Fruit fly (Drosophila melanogaster) whole organism, embryonic: Measurements from ENCODE around the gene CG33934.

Source experiments
- Aef1 ChIP-seq: fragments of 200-800 bp; sonication (Bioruptor generic); IDR thresholded peaks from 3 replicates; pipeline ENCODE4 v1.3.6; 2022; ENCODE audit warnings: missing biosample characterization, missing genetic modification characterization
- BtbVII ChIP-seq: fragments of 200-800 bp; sonication (Bioruptor generic); optimal IDR thresholded peaks from 3 replicates; lab custom pipeline; 2017; ENCODE audit warnings: missing biosample characterization, mild to moderate bottlenecking, missing genetic modification characterization
- C15 ChIP-seq: fragments of 200-800 bp; sonication (Bioruptor generic); IDR thresholded peaks from 3 replicates; pipeline ENCODE4 v1.3.6; 2022; ENCODE audit warnings: missing biosample characterization, missing genetic modification characterization
- CG1024 ChIP-seq: fragments of 200-800 bp; sonication (Bioruptor generic); IDR thresholded peaks from 2 replicates; pipeline ENCODE4 v1.3.6; 2022; ENCODE audit warnings: missing biosample characterization, missing genetic modification characterization
- CG11456 ChIP-seq: fragments of 200-800 bp; sonication (Bioruptor generic); IDR thresholded peaks from 3 replicates; pipeline ENCODE4 v1.3.6; 2022; ENCODE audit warnings: missing biosample characterization, missing genetic modification characterization
- CG12071 ChIP-seq: fragments of 200-800 bp; sonication (Bioruptor generic); optimal IDR thresholded peaks from 3 replicates; lab custom pipeline; 2018; ENCODE audit warnings: missing biosample characterization, mild to moderate bottlenecking, missing genetic modification characterization
- CG12104 ChIP-seq: fragments of 200-800 bp; sonication (Bioruptor generic); optimal IDR thresholded peaks from 3 replicates; lab custom pipeline; 2016; ENCODE audit warnings: missing biosample characterization, missing genetic modification characterization
- CG12155 ChIP-seq: fragments of 200-800 bp; sonication (Bioruptor generic); optimal IDR thresholded peaks from 3 replicates; lab custom pipeline; 2016; ENCODE audit warnings: missing biosample characterization, missing genetic modification characterization
- CG13287 ChIP-seq: fragments of 200-800 bp; sonication (Bioruptor generic); IDR thresholded peaks from 2 replicates; pipeline ENCODE4 v1.3.6; 2022; ENCODE audit warnings: missing biosample characterization, missing genetic modification characterization; ENCODE audit not compliant: partially characterized antibody
- CG13775 ChIP-seq: fragments of 200-800 bp; sonication (Bioruptor generic); optimal IDR thresholded peaks from 3 replicates; lab custom pipeline; 2017; ENCODE audit warnings: missing biosample characterization, mild to moderate bottlenecking, missing genetic modification characterization
- CG14667 ChIP-seq: fragments of 200-800 bp; sonication (Bioruptor generic); IDR thresholded peaks from 2 replicates; pipeline ENCODE4 v1.3.6; 2022; ENCODE audit warnings: missing biosample characterization, missing genetic modification characterization
- CG15269 ChIP-seq: fragments of 200-800 bp; sonication (Bioruptor generic); optimal IDR thresholded peaks from 2 replicates; lab custom pipeline; 2018; ENCODE audit warnings: missing biosample characterization, mild to moderate bottlenecking, missing genetic modification characterization, moderate library complexity
- CG1529 ChIP-seq: fragments of 200-800 bp; sonication (Bioruptor generic); optimal IDR thresholded peaks from 3 replicates; lab custom pipeline; 2018; ENCODE audit warnings: missing biosample characterization, missing genetic modification characterization
- CG17359 ChIP-seq: fragments of 200-800 bp; sonication (Bioruptor generic); optimal IDR thresholded peaks from 3 replicates; lab custom pipeline; 2018; ENCODE audit warnings: missing biosample characterization, mild to moderate bottlenecking, missing genetic modification characterization, moderate library complexity
- CG17802 ChIP-seq: fragments of 200-800 bp; sonication (Bioruptor generic); optimal IDR thresholded peaks from 2 replicates; lab custom pipeline; 2018; ENCODE audit warnings: missing biosample characterization, mild to moderate bottlenecking, missing genetic modification characterization, moderate library complexity
- CG18476 ChIP-seq: fragments of 200-800 bp; sonication (Bioruptor generic); optimal IDR thresholded peaks from 2 replicates; lab custom pipeline; 2016; ENCODE audit warnings: missing biosample characterization, mild to moderate bottlenecking, missing genetic modification characterization
- CG18599 ChIP-seq: fragments of 200-800 bp; sonication (Bioruptor generic); optimal IDR thresholded peaks from 3 replicates; lab custom pipeline; 2017; ENCODE audit warnings: missing biosample characterization, missing genetic modification characterization, mild to moderate bottlenecking, moderate library complexity, missing genetic modification reagents
- CG2199 ChIP-seq: fragments of 200-800 bp; sonication (Bioruptor generic); IDR thresholded peaks from 3 replicates; pipeline ENCODE4 v1.3.6; 2022; ENCODE audit warnings: missing biosample characterization, missing genetic modification characterization
- CG30020 ChIP-seq: fragments of 200-800 bp; optimal IDR thresholded peaks from 2 replicates; lab custom pipeline; 2019; ENCODE audit warnings: missing biosample characterization, mild to moderate bottlenecking, missing genetic modification characterization, moderate library complexity
- CG3281 ChIP-seq: fragments of 200-800 bp; sonication (Bioruptor generic); optimal IDR thresholded peaks from 3 replicates; lab custom pipeline; 2017; ENCODE audit warnings: missing biosample characterization, mild to moderate bottlenecking, missing genetic modification characterization
- CG33557 ChIP-seq: fragments of 200-800 bp; sonication (Bioruptor generic); optimal IDR thresholded peaks from 2 replicates; lab custom pipeline; 2019; ENCODE audit warnings: missing biosample characterization, mild to moderate bottlenecking, missing genetic modification characterization, moderate library complexity
- CG34422 ChIP-seq: fragments of 200-800 bp; sonication (Bioruptor generic); IDR thresholded peaks from 3 replicates; pipeline ENCODE4 v1.3.6; 2022; ENCODE audit warnings: missing biosample characterization, missing genetic modification characterization
- CG4707 ChIP-seq: fragments of 200-800 bp; sonication (Bioruptor generic); optimal IDR thresholded peaks from 2 replicates; lab custom pipeline; 2018; ENCODE audit warnings: missing biosample characterization, mild to moderate bottlenecking, missing genetic modification characterization, moderate library complexity
- CG4854 ChIP-seq: fragments of 200-800 bp; sonication (Bioruptor generic); optimal IDR thresholded peaks from 2 replicates; lab custom pipeline; 2016; ENCODE audit warnings: missing biosample characterization, missing genetic modification characterization, inconsistent platforms
- CG6854 ChIP-seq: fragments of 200-800 bp; sonication (Bioruptor generic); optimal IDR thresholded peaks from 3 replicates; lab custom pipeline; 2017; ENCODE audit warnings: missing biosample characterization, mild to moderate bottlenecking, missing genetic modification characterization
- Doc3 ChIP-seq: fragments of 200-800 bp; sonication (Bioruptor generic); IDR thresholded peaks from 3 replicates; pipeline ENCODE4 v1.3.6; 2022; ENCODE audit warnings: missing biosample characterization, missing genetic modification characterization; ENCODE audit not compliant: partially characterized antibody
- Dp ChIP-seq: fragments of 200-800 bp; sonication (Bioruptor generic); optimal IDR thresholded peaks from 2 replicates; lab custom pipeline; 2018; ENCODE audit warnings: missing biosample characterization, mild to moderate bottlenecking, missing genetic modification characterization, moderate library complexity
- Fer1 ChIP-seq: fragments of 200-800 bp; sonication (Bioruptor generic); optimal IDR thresholded peaks from 2 replicates; lab custom pipeline; 2017; ENCODE audit warnings: missing biosample characterization, mild to moderate bottlenecking, missing genetic modification characterization
- GATAe ChIP-seq: fragments of 200-800 bp; sonication (Bioruptor generic); conservative IDR thresholded peaks from 2 replicates; pipeline ENCODE4 v1.3.6; 2022; ENCODE audit warnings: missing biosample characterization, missing genetic modification characterization
- Hey ChIP-seq: fragments of 200-800 bp; sonication (Bioruptor generic); optimal IDR thresholded peaks from 3 replicates; lab custom pipeline; 2018; ENCODE audit warnings: missing biosample characterization, mild to moderate bottlenecking, missing genetic modification characterization
- Lim3 ChIP-seq: fragments of 200-800 bp; sonication (Bioruptor generic); IDR thresholded peaks from 2 replicates; pipeline ENCODE4 v1.3.6; 2022; ENCODE audit warnings: missing biosample characterization, missing genetic modification characterization
- Med ChIP-seq: fragments of 200-800 bp; sonication (Bioruptor generic); peaks from one replicate; lab custom pipeline; 2016; ENCODE audit warnings: missing biosample characterization, missing genetic modification characterization, mild to moderate bottlenecking, inconsistent platforms, moderate library complexity
- NFAT ChIP-seq: fragments of 200-800 bp; sonication (Bioruptor generic); IDR thresholded peaks from 2 replicates; pipeline ENCODE4 v1.3.6; 2022; ENCODE audit warnings: missing biosample characterization, missing genetic modification characterization
- Optix ChIP-seq: fragments of 200-800 bp; sonication (Bioruptor generic); IDR thresholded peaks from 3 replicates; pipeline ENCODE4 v1.3.6; 2022; ENCODE audit warnings: missing biosample characterization, missing genetic modification characterization
- Six4 ChIP-seq: fragments of 200-800 bp; sonication (Bioruptor generic); optimal IDR thresholded peaks from 2 replicates; lab custom pipeline; 2016; ENCODE audit warnings: missing biosample characterization, missing genetic modification characterization
- Sry-δ ChIP-seq: fragments of 200-800 bp; sonication (Bioruptor generic); optimal IDR thresholded peaks from 2 replicates; lab custom pipeline; 2016; ENCODE audit warnings: missing biosample characterization, missing genetic modification characterization
- Taf1 ChIP-seq: fragments of 200-800 bp; sonication (Bioruptor generic); IDR thresholded peaks from 2 replicates; pipeline ENCODE4 v1.3.6; 2022; ENCODE audit warnings: missing biosample characterization, missing genetic modification characterization
- ac ChIP-seq: fragments of 200-800 bp; sonication (Bioruptor generic); optimal IDR thresholded peaks from 3 replicates; lab custom pipeline; 2017; ENCODE audit warnings: missing biosample characterization, mild to moderate bottlenecking, missing genetic modification characterization
- ase ChIP-seq: fragments of 200-800 bp; sonication (Bioruptor generic); IDR thresholded peaks from 3 replicates; pipeline ENCODE4 v1.3.6; 2022; ENCODE audit warnings: missing biosample characterization, missing genetic modification characterization
- ash1 ChIP-seq: fragments of 200-800 bp; sonication (Bioruptor generic); optimal IDR thresholded peaks from 2 replicates; lab custom pipeline; 2018; ENCODE audit warnings: missing biosample characterization, mild to moderate bottlenecking, missing genetic modification characterization
- br ChIP-seq: fragments of >200 bp; optimal IDR thresholded peaks from 2 replicates; lab custom pipeline; 2017
- chm ChIP-seq: fragments of 200-800 bp; sonication (Bioruptor generic); IDR thresholded peaks from 2 replicates; pipeline ENCODE4 v1.3.6; 2022; ENCODE audit warnings: missing biosample characterization, missing genetic modification characterization
- ci ChIP-seq: fragments of 200-800 bp; sonication (Bioruptor generic); IDR thresholded peaks from 3 replicates; pipeline ENCODE4 v1.3.6; 2022; ENCODE audit warnings: missing biosample characterization, missing genetic modification characterization
- corto ChIP-seq: fragments of 200-800 bp; sonication (Bioruptor generic); optimal IDR thresholded peaks from 2 replicates; lab custom pipeline; 2016; ENCODE audit warnings: missing biosample characterization, mild to moderate bottlenecking, missing genetic modification characterization, moderate library complexity
- emc ChIP-seq: fragments of 200-800 bp; sonication (Bioruptor generic); optimal IDR thresholded peaks from 2 replicates; lab custom pipeline; 2016; ENCODE audit warnings: missing biosample characterization, missing genetic modification characterization
- ems ChIP-seq: fragments of 200-800 bp; sonication (Bioruptor generic); optimal IDR thresholded peaks from 3 replicates; lab custom pipeline; 2016; ENCODE audit warnings: missing biosample characterization, missing genetic modification characterization
- h ChIP-seq: fragments of >200 bp; optimal IDR thresholded peaks from 2 replicates; lab custom pipeline; 2017
- hth ChIP-seq: fragments of >200 bp; optimal IDR thresholded peaks from 2 replicates; lab custom pipeline; 2017; ENCODE audit warnings: inconsistent platforms
- maf-S ChIP-seq: fragments of 200-800 bp; sonication (Bioruptor generic); optimal IDR thresholded peaks from 2 replicates; lab custom pipeline; 2016; ENCODE audit warnings: missing biosample characterization, missing genetic modification characterization
- pfk ChIP-seq: fragments of 200-800 bp; sonication (Bioruptor generic); optimal IDR thresholded peaks from 2 replicates; lab custom pipeline; 2018; ENCODE audit warnings: missing biosample characterization, mild to moderate bottlenecking, missing genetic modification characterization, moderate library complexity
- pnt ChIP-seq: fragments of 200-800 bp; sonication (Bioruptor generic); optimal IDR thresholded peaks from 3 replicates; lab custom pipeline; 2016; ENCODE audit warnings: missing biosample characterization, missing genetic modification characterization
- pzg ChIP-seq: fragments of 200-800 bp; sonication (Bioruptor generic); optimal IDR thresholded peaks from 3 replicates; lab custom pipeline; 2018; ENCODE audit warnings: missing biosample characterization, mild to moderate bottlenecking, missing genetic modification characterization, moderate library complexity
- sim ChIP-seq: fragments of 200-800 bp; sonication (Bioruptor generic); IDR thresholded peaks from 2 replicates; pipeline ENCODE4 v1.3.6; 2022; ENCODE audit warnings: missing biosample characterization, missing genetic modification characterization
- slou ChIP-seq: fragments of 200-800 bp; sonication (Bioruptor generic); optimal IDR thresholded peaks from 3 replicates; lab custom pipeline; 2016; ENCODE audit warnings: missing biosample characterization, missing genetic modification characterization

Gene CG33934

dm6 chr3R:20031764-20032079 lies 10.8 kb upstream of the CG33934 start, which contains the start of gene idc:
Gene idc, plus strand, starts transcription at chr3R:20031823.
- TF ChIP-seq Lim3 (GFP tag; lab: Robert Waterston, UW) (no peak), CG11456 (0 out of 3 replicates have a peak, but pooled peaks have one; percentile 59), CG18599 (GFP tag; lab: Kevin White, UChicago) (no peak), CG13287 (GFP tag; lab: Robert Waterston, UW) (no peak), ac (GFP tag; lab: Kevin White, UChicago) (no peak), Six4 (GFP tag; lab: Kevin White, UChicago) (no peak), CG34422 (no peak), CG18476 (no peak), h (lab: Kevin White, UChicago) (no peak), Doc3 (GFP tag; lab: Robert Waterston, UW) (no peak), CG2199 (GFP tag; lab: Robert Waterston, UW) (no peak), sim (GFP tag; lab: Robert Waterston, UW) (no peak), pzg (GFP tag; lab: Kevin White, UChicago) (peak; percentile 10), CG14667 (GFP tag; lab: Robert Waterston, UW) (no peak), NFAT (GFP tag; lab: Robert Waterston, UW) (peak; percentile 41; the same call in 1 of the 2 replicates), CG4707 (no peak), slou (no peak), Hey (tag; lab: Kevin White, UChicago) (no peak), GATAe (GFP tag; lab: Robert Waterston, UW) (no peak), CG33557 (GFP tag; lab: Kevin White, UChicago) (no peak), CG12104 (GFP tag; lab: Kevin White, UChicago) (no peak), ci (peak; percentile 53; the same call in 2 of the 3 replicates), CG12155 (no peak), emc (no peak), Taf1 (GFP tag; lab: Robert Waterston, UW) (no peak), Sry-δ (GFP tag; lab: Kevin White, UChicago) (no peak), ase (GFP tag; lab: Robert Waterston, UW) (no peak), C15 (GFP tag; lab: Robert Waterston, UW) (no peak), CG1529 (GFP tag; lab: Kevin White, UChicago) (no peak), CG12071 (GFP tag; lab: Kevin White, UChicago) (no peak), Med (peak; percentile 71), chm (GFP tag; lab: Robert Waterston, UW) (no peak), CG30020 (tag; lab: Kevin White, UChicago) (peak; percentile 83), CG6854 (GFP tag; lab: Kevin White, UChicago) (no peak), CG17359 (tag; lab: Kevin White, UChicago) (no peak), BtbVII (GFP tag; lab: Kevin White, UChicago) (no peak), br (lab: Kevin White, UChicago) (no peak), corto (GFP tag; lab: Kevin White, UChicago) (no peak), CG17802 (tag; lab: Kevin White, UChicago) (peak; percentile 32), pfk (GFP tag; lab: Kevin White, UChicago) (no peak), pnt (no peak), CG1024 (GFP tag; lab: Robert Waterston, UW) (no peak), CG13775 (GFP tag; lab: Kevin White, UChicago) (peak; percentile 69), Aef1 (GFP tag; lab: Robert Waterston, UW) (no peak), Dp (no peak), Fer1 (GFP tag; lab: Kevin White, UChicago) (no peak), ash1 (no peak), CG4854 (GFP tag; lab: Kevin White, UChicago) (no peak), ems (no peak), CG15269 (no peak), maf-S (GFP tag; lab: Kevin White, UChicago) (no peak), CG3281 (no peak), hth (lab: Kevin White, UChicago) (no peak), Optix (GFP tag; lab: Robert Waterston, UW) (no peak)
